Worm (Caenorhabditis elegans) whole organism, L2 larva: ENCODE measurements around the gene T24C2.3.

Experiments
- C34F6.9 ChIP-seq: fragments of 150-350 bp; optimal IDR thresholded peaks from 2 replicates; lab custom pipeline; 2014; ENCODE audit warnings: missing biosample characterization, missing genetic modification characterization
- F13H6.1 ChIP-seq: sonication (generic microtip); optimal IDR thresholded peaks from 2 replicates; lab custom pipeline; 2016; ENCODE audit warnings: missing genetic modification characterization, missing compliant biosample characterization
- R02D3.7 ChIP-seq: fragments of 150-350 bp; optimal IDR thresholded peaks from 2 replicates; lab custom pipeline; 2014; ENCODE audit warnings: missing biosample characterization, missing genetic modification characterization
- Y55F3AM.14 ChIP-seq: fragments of 200-800 bp; sonication (Bioruptor generic); optimal IDR thresholded peaks from 2 replicates; lab custom pipeline; 2018; ENCODE audit warnings: mild to moderate bottlenecking, missing genetic modification characterization, missing compliant biosample characterization
- ZK546.5 ChIP-seq: sonication (generic microtip); optimal IDR thresholded peaks from 2 replicates; lab custom pipeline; 2017; ENCODE audit warnings: missing biosample characterization, missing genetic modification characterization
- alr-1 ChIP-seq: fragments of 150-350 bp; optimal IDR thresholded peaks from 2 replicates; lab custom pipeline; 2014; ENCODE audit warnings: missing biosample characterization, missing genetic modification characterization
- aly-2 ChIP-seq: fragments of 150-350 bp; optimal IDR thresholded peaks from 2 replicates; lab custom pipeline; 2014; ENCODE audit warnings: missing biosample characterization, missing genetic modification characterization
- ama-1 ChIP-seq: fragments of 150-350 bp; optimal IDR thresholded peaks from 2 replicates; lab custom pipeline; 2018; ENCODE audit warnings: inconsistent platforms
- blmp-1 ChIP-seq: sonication (generic microtip); optimal IDR thresholded peaks from 2 replicates; lab custom pipeline; 2017; ENCODE audit warnings: missing genetic modification characterization, mild to moderate bottlenecking, missing compliant biosample characterization, antibody characterized with exemption, moderate library complexity; ENCODE audit not compliant: insufficient read depth
- ceh-16 ChIP-seq: fragments of 150-350 bp; optimal IDR thresholded peaks from 2 replicates; lab custom pipeline; 2014; ENCODE audit warnings: missing biosample characterization, missing genetic modification characterization
- ceh-82 ChIP-seq: fragments of 150-350 bp; optimal IDR thresholded peaks from 2 replicates; lab custom pipeline; 2014; ENCODE audit warnings: missing biosample characterization, missing genetic modification characterization
- crh-2 ChIP-seq: sonication (generic microtip); optimal IDR thresholded peaks from 2 replicates; lab custom pipeline; 2017; ENCODE audit warnings: missing biosample characterization, missing genetic modification characterization
- dmd-4 ChIP-seq: sonication (generic microtip); optimal IDR thresholded peaks from 2 replicates; lab custom pipeline; 2017; ENCODE audit warnings: missing biosample characterization, missing genetic modification characterization
- egl-27 ChIP-seq: sonication (generic microtip); optimal IDR thresholded peaks from 3 replicates; lab custom pipeline; 2017; ENCODE audit warnings: missing biosample characterization, missing genetic modification reagents, missing genetic modification characterization
- elt-3 ChIP-seq: sonication (generic microtip); optimal IDR thresholded peaks from 2 replicates; lab custom pipeline; 2017; ENCODE audit warnings: missing biosample characterization, missing genetic modification characterization
- fos-1 ChIP-seq: fragments of 150-350 bp; optimal IDR thresholded peaks from 2 replicates; lab custom pipeline; 2014; ENCODE audit warnings: missing biosample characterization, missing genetic modification characterization
- gmeb-1 ChIP-seq: fragments of 150-350 bp; optimal IDR thresholded peaks from 2 replicates; lab custom pipeline; 2014; ENCODE audit warnings: missing biosample characterization, missing genetic modification characterization
- lin-11 ChIP-seq: fragments of 150-350 bp; sonication (generic microtip); optimal IDR thresholded peaks from 2 replicates; lab custom pipeline; 2014; ENCODE audit warnings: missing biosample characterization, missing genetic modification characterization, inconsistent platforms, mixed read lengths
- lin-13 ChIP-seq: fragments of 150-350 bp; optimal IDR thresholded peaks from 2 replicates; lab custom pipeline; 2014; ENCODE audit warnings: missing biosample characterization, missing genetic modification reagents, missing genetic modification characterization
- lin-39 ChIP-seq: fragments of 150-350 bp; optimal IDR thresholded peaks from 2 replicates; lab custom pipeline; 2014; ENCODE audit warnings: missing biosample characterization, missing genetic modification reagents, missing genetic modification characterization
- mab-5 ChIP-seq: fragments of 150-350 bp; optimal IDR thresholded peaks from 2 replicates; lab custom pipeline; 2014; ENCODE audit warnings: missing biosample characterization, missing genetic modification characterization
- mbf-1 ChIP-seq: sonication (generic microtip); optimal IDR thresholded peaks from 2 replicates; lab custom pipeline; 2017; ENCODE audit warnings: missing biosample characterization, missing genetic modification characterization
- mdl-1 ChIP-seq, 2 experiments: fragments of 150-350 bp in 1 of 2; sonication (generic microtip) in 1 of 2; optimal IDR thresholded peaks; 2 replicates each; lab custom pipeline; 2017; ENCODE audit warnings: missing biosample characterization in 2 of 2, missing genetic modification characterization in 2 of 2
- nhr-10 ChIP-seq: sonication (generic microtip); optimal IDR thresholded peaks from 2 replicates; lab custom pipeline; 2017; ENCODE audit warnings: missing biosample characterization, missing genetic modification characterization
- nhr-11 ChIP-seq: fragments of 150-350 bp; optimal IDR thresholded peaks from 2 replicates; lab custom pipeline; 2014; ENCODE audit warnings: missing biosample characterization, missing genetic modification characterization
- nhr-12 ChIP-seq: fragments of 150-350 bp; optimal IDR thresholded peaks from 2 replicates; lab custom pipeline; 2014; ENCODE audit warnings: missing biosample characterization, missing genetic modification characterization
- nhr-129 ChIP-seq: fragments of 150-350 bp; optimal IDR thresholded peaks from 2 replicates; lab custom pipeline; 2014; ENCODE audit warnings: missing biosample characterization, missing genetic modification characterization
- nhr-21 ChIP-seq: fragments of 150-350 bp; optimal IDR thresholded peaks from 2 replicates; lab custom pipeline; 2014; ENCODE audit warnings: missing biosample characterization, missing genetic modification characterization
- nhr-23 ChIP-seq: fragments of 150-350 bp; optimal IDR thresholded peaks from 2 replicates; lab custom pipeline; 2014; ENCODE audit warnings: missing biosample characterization, missing genetic modification reagents, missing genetic modification characterization
- nhr-237 ChIP-seq: fragments of 150-350 bp; optimal IDR thresholded peaks from 2 replicates; lab custom pipeline; 2014; ENCODE audit warnings: missing biosample characterization, missing genetic modification characterization
- nhr-25 ChIP-seq: fragments of 150-350 bp; sonication (generic microtip); optimal IDR thresholded peaks from 3 replicates; lab custom pipeline; 2014; ENCODE audit warnings: missing biosample characterization, missing genetic modification characterization
- nhr-6 ChIP-seq: fragments of 150-350 bp; optimal IDR thresholded peaks from 2 replicates; lab custom pipeline; 2014; ENCODE audit warnings: missing biosample characterization, missing genetic modification characterization
- peb-1 ChIP-seq: fragments of 150-350 bp; optimal IDR thresholded peaks from 2 replicates; lab custom pipeline; 2014; ENCODE audit warnings: missing biosample characterization, missing genetic modification characterization
- sem-4 ChIP-seq: fragments of 150-350 bp; optimal IDR thresholded peaks from 2 replicates; lab custom pipeline; 2014; ENCODE audit warnings: missing biosample characterization, missing genetic modification reagents, missing genetic modification characterization
- skn-1 ChIP-seq: sonication (generic microtip); optimal IDR thresholded peaks from 2 replicates; lab custom pipeline; 2017; ENCODE audit warnings: missing biosample characterization, missing genetic modification characterization
- sma-3 ChIP-seq: sonication (generic microtip); optimal IDR thresholded peaks from 2 replicates; lab custom pipeline; 2016; ENCODE audit warnings: missing genetic modification reagents, missing genetic modification characterization, missing compliant biosample characterization
- sma-9 ChIP-seq, 2 experiments: fragments of 150-350 bp in 1 of 2; sonication (generic microtip) in 1 of 2; optimal IDR thresholded peaks; 2 replicates each; lab custom pipeline; 2014 to 2016; ENCODE audit warnings: missing genetic modification characterization in 2 of 2, mild to moderate bottlenecking in 1 of 2, missing biosample characterization in 1 of 2, missing compliant biosample characterization in 1 of 2, missing genetic modification reagents in 1 of 2, moderate library complexity in 1 of 2
- snpc-4 ChIP-seq: fragments of 150-350 bp; optimal IDR thresholded peaks from 2 replicates; lab custom pipeline; 2014; ENCODE audit warnings: missing biosample characterization, missing genetic modification characterization
- unc-39 ChIP-seq: fragments of 150-350 bp; optimal IDR thresholded peaks from 2 replicates; lab custom pipeline; 2014; ENCODE audit warnings: missing biosample characterization, missing genetic modification characterization
- unc-55 ChIP-seq: fragments of 150-350 bp; sonication (generic microtip); optimal IDR thresholded peaks from 3 replicates; lab custom pipeline; 2014; ENCODE audit warnings: missing biosample characterization, missing genetic modification reagents, missing genetic modification characterization
- unc-62 ChIP-seq: fragments of 150-350 bp; optimal IDR thresholded peaks from 2 replicates; lab custom pipeline; 2014; ENCODE audit warnings: missing biosample characterization, missing genetic modification reagents, missing genetic modification characterization
- zag-1 ChIP-seq: fragments of 150-350 bp; optimal IDR thresholded peaks from 2 replicates; lab custom pipeline; 2014; ENCODE audit warnings: missing biosample characterization, missing genetic modification characterization
- ztf-1 ChIP-seq: fragments of 200-800 bp; sonication (Bioruptor generic); conservative IDR thresholded peaks from 2 replicates; pipeline ENCODE4 v1.3.6; 2022; ENCODE audit warnings: missing genetic modification characterization, missing compliant biosample characterization
- ztf-11 ChIP-seq: sonication (generic microtip); optimal IDR thresholded peaks from 2 replicates; lab custom pipeline; 2017; ENCODE audit warnings: missing biosample characterization, missing genetic modification characterization
- ztf-4 ChIP-seq: fragments of 150-350 bp; optimal IDR thresholded peaks from 2 replicates; lab custom pipeline; 2014; ENCODE audit warnings: missing biosample characterization, missing genetic modification characterization

Gene T24C2.3

DNA sequence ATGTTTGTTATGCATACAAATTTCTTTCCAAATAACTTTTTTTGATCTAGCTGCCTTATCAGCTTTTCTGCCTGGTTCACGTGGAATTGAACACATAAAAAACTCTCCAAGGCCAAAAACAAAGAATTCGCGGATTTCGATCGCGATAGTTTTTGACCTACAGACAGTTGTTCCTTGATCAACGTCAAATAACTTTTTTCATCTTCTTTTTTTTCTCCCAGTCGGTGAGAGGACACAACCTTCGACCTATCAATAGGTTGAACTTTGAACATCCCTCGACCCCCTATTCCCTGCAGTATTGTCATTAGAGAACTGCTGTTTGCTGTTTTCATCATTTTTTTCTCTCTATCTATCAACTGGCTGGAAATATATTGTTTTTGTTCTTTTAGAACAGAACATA, 20.5 kb downstream of the T24C2.3 start:
- TF ChIP-seq sma-9 (GFP tag; optimal IDR thresholded peaks at IDR 0.05; lab: Kevin White, UChicago) (peak; percentile 54), sma-9 (tag; optimal IDR thresholded peaks at IDR 0.05; lab: Kevin White, UChicago) (no peak), nhr-237 (tag; lab: Kevin White, UChicago) (no peak)

DNA sequence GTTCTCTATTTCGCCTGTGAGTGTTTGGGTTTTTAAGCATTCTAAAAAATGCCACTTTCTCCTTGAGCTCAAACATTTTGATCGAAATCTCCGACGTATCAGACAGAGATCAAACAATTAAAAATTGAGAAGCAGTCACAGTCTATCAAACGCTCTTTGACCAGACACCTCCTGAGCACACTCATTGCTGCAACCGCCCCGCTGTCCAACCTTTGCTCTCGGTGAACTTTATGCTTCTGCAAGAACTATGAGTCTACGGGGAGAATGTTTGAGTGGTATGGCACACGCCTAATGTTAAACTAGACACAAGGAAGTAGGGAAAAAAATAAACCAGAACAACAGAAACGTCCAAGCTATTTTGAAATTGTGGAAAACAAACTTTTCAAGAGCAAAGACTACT, 21.9 kb downstream of the T24C2.3 start:
- TF ChIP-seq mdl-1 (tag; optimal IDR thresholded peaks at IDR 0.05; lab: Kevin White, UChicago): no peak
- peak; percentile 32 for TF ChIP-seq sma-9 (GFP tag; optimal IDR thresholded peaks at IDR 0.05; lab: Kevin White, UChicago)
- TF ChIP-seq sma-9 (tag; optimal IDR thresholded peaks at IDR 0.05; lab: Kevin White, UChicago): no peak

DNA sequence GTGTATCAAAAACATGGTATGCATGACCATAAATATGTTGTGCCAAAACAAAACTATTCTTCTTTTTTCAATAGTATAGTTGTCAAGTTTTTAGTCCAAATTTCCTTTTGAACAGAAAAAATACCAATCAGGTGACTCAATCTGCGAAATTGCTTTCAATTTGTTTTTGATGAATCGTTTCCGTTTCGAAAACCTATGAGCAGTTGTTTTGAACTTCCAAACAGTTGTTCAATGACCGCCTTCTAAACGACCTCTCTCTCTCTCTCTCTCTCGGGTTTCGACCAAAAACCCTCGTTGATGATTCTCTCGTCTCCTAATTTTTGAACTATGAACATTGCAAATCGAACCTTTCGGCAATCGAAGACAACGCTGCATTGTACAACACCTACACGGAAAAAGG, 22.7 kb downstream of the T24C2.3 start:
- no peak for TF ChIP-seq nhr-10 (tag; lab: Kevin White, UChicago)
- TF ChIP-seq ztf-1: no peak
- no peak for TF ChIP-seq lin-11 (tag; lab: Kevin White, UChicago)
- TF ChIP-seq sma-3 (GFP tag; lab: Kevin White, UChicago): no peak
- TF ChIP-seq F13H6.1 (tag; lab: Kevin White, UChicago): peak; percentile 24
- TF ChIP-seq blmp-1 (tag; lab: Kevin White, UChicago): no peak
- no peak for TF ChIP-seq C34F6.9 (tag; lab: Kevin White, UChicago)
- TF ChIP-seq aly-2 (tag; lab: Kevin White, UChicago): no peak
- TF ChIP-seq fos-1 (tag; lab: Kevin White, UChicago): no peak
- TF ChIP-seq dmd-4 (tag; lab: Kevin White, UChicago): no peak
- no peak for TF ChIP-seq unc-39
- no peak for TF ChIP-seq mdl-1 (tag; optimal IDR thresholded peaks at IDR 0.05; lab: Kevin White, UChicago)
- TF ChIP-seq R02D3.7 (tag; lab: Kevin White, UChicago): no peak
- TF ChIP-seq Y55F3AM.14 (GFP tag; lab: Kevin White, UChicago): no peak
- TF ChIP-seq nhr-23 (tag; lab: Kevin White, UChicago): no peak
- TF ChIP-seq nhr-237 (tag; lab: Kevin White, UChicago): no peak
- no peak for TF ChIP-seq peb-1 (tag; lab: Kevin White, UChicago)
- no peak for TF ChIP-seq ZK546.5 (tag; lab: Kevin White, UChicago)
- TF ChIP-seq alr-1: no peak
- TF ChIP-seq elt-3 (tag; lab: Kevin White, UChicago): no peak
- no peak for TF ChIP-seq crh-2 (tag; lab: Kevin White, UChicago)
- TF ChIP-seq sem-4 (tag; lab: Kevin White, UChicago): peak; percentile 35
- TF ChIP-seq ceh-82: no peak
- no peak for TF ChIP-seq mbf-1 (tag; lab: Kevin White, UChicago)
- no peak for TF ChIP-seq ztf-4 (tag; lab: Kevin White, UChicago)
- no peak for TF ChIP-seq mab-5 (tag; lab: Kevin White, UChicago)
- TF ChIP-seq lin-13 (GFP tag; lab: Kevin White, UChicago): no peak
- TF ChIP-seq unc-62: no peak
- TF ChIP-seq snpc-4 (tag; lab: Kevin White, UChicago): no peak
- no peak for TF ChIP-seq gmeb-1 (tag; lab: Kevin White, UChicago)
- TF ChIP-seq nhr-129: peak; percentile 5
- no peak for TF ChIP-seq ceh-16 (tag; lab: Kevin White, UChicago)
- TF ChIP-seq unc-55 (GFP tag; lab: Kevin White, UChicago): no peak
- no peak for TF ChIP-seq egl-27
- TF ChIP-seq sma-9 (GFP tag; optimal IDR thresholded peaks at IDR 0.05; lab: Kevin White, UChicago): peak; percentile 71
- TF ChIP-seq sma-9 (tag; optimal IDR thresholded peaks at IDR 0.05; lab: Kevin White, UChicago): no peak
- no peak for TF ChIP-seq nhr-11
- TF ChIP-seq skn-1 (tag; lab: Kevin White, UChicago): no peak
- no peak for TF ChIP-seq zag-1
- TF ChIP-seq nhr-12 (tag; lab: Kevin White, UChicago): no peak
- TF ChIP-seq ztf-11: no peak
- no peak for TF ChIP-seq lin-39
- TF ChIP-seq nhr-21 (tag; lab: Kevin White, UChicago): no peak
- TF ChIP-seq nhr-6: peak; percentile 8
- no peak for TF ChIP-seq nhr-25 (tag; lab: Kevin White, UChicago)
- TF ChIP-seq ama-1 (lab: Kevin White, UChicago): no peak
- TF ChIP-seq, all 48 proteins: peak for 5
